Worm (Caenorhabditis elegans) whole organism, L3 larva: Measurements from ENCODE around the gene C14E2.1.
A peak's percentile ranks its signal among the peaks of the same experiment; 100 is the strongest.

Experiments
- ZK546.5 ChIP-seq: sonication (generic microtip); optimal IDR thresholded peaks from 2 replicates; lab custom pipeline; 2017; ENCODE audit warnings: missing biosample characterization, missing genetic modification characterization
- aly-2 ChIP-seq: fragments of 150-350 bp; optimal IDR thresholded peaks from 2 replicates; lab custom pipeline; 2014; ENCODE audit warnings: missing biosample characterization, missing genetic modification characterization
- ceh-16 ChIP-seq: sonication (generic microtip); optimal IDR thresholded peaks from 2 replicates; lab custom pipeline; 2017; ENCODE audit warnings: missing biosample characterization, missing genetic modification characterization
- ceh-28 ChIP-seq: fragments of 150-350 bp; optimal IDR thresholded peaks from 2 replicates; lab custom pipeline; 2014; ENCODE audit warnings: missing biosample characterization, missing genetic modification reagents, missing genetic modification characterization
- ceh-9 ChIP-seq: sonication (generic microtip); optimal IDR thresholded peaks from 2 replicates; lab custom pipeline; 2018; ENCODE audit warnings: missing biosample characterization, missing genetic modification characterization
- daf-12 ChIP-seq: fragments of 150-350 bp; optimal IDR thresholded peaks from 2 replicates; lab custom pipeline; 2014; ENCODE audit warnings: missing biosample characterization, missing genetic modification reagents, missing genetic modification characterization
- egl-27 ChIP-seq: sonication (generic microtip); optimal IDR thresholded peaks from 4 replicates; lab custom pipeline; 2017; ENCODE audit warnings: missing biosample characterization, missing genetic modification reagents, missing genetic modification characterization
- egl-5 ChIP-seq: fragments of 150-350 bp; optimal IDR thresholded peaks from 2 replicates; lab custom pipeline; 2017; ENCODE audit warnings: missing biosample characterization, missing genetic modification reagents, missing genetic modification characterization, inconsistent platforms
- elt-1 ChIP-seq: fragments of 150-350 bp; optimal IDR thresholded peaks from 2 replicates; lab custom pipeline; 2014; ENCODE audit warnings: missing biosample characterization, missing genetic modification characterization
- elt-2 ChIP-seq: sonication (generic microtip); optimal IDR thresholded peaks from 2 replicates; lab custom pipeline; 2016; ENCODE audit warnings: missing genetic modification reagents, mild to moderate bottlenecking, missing genetic modification characterization, missing compliant biosample characterization
- eor-1 ChIP-seq, 2 experiments: fragments of 150-350 bp; optimal IDR thresholded peaks; 2 replicates each; lab custom pipeline; 2014 to 2018; ENCODE audit warnings: missing biosample characterization in 2 of 2, missing genetic modification characterization in 2 of 2
- fkh-10 ChIP-seq: sonication (generic microtip); optimal IDR thresholded peaks from 2 replicates; lab custom pipeline; 2017; ENCODE audit warnings: missing biosample characterization, missing genetic modification reagents, missing genetic modification characterization
- fkh-2 ChIP-seq: fragments of 150-350 bp; optimal IDR thresholded peaks from 2 replicates; lab custom pipeline; 2014; ENCODE audit warnings: missing biosample characterization, missing genetic modification reagents, missing genetic modification characterization
- fos-1 ChIP-seq: fragments of 150-350 bp; optimal IDR thresholded peaks from 2 replicates; lab custom pipeline; 2014; ENCODE audit warnings: missing biosample characterization, missing genetic modification characterization
- hmg-11 ChIP-seq: sonication (generic microtip); optimal IDR thresholded peaks from 2 replicates; lab custom pipeline; 2016; ENCODE audit warnings: missing genetic modification characterization, missing compliant biosample characterization
- jun-1 ChIP-seq: fragments of 150-350 bp; optimal IDR thresholded peaks from 2 replicates; lab custom pipeline; 2014; ENCODE audit warnings: missing biosample characterization, missing genetic modification reagents, missing genetic modification characterization
- lin-15B ChIP-seq: fragments of 150-350 bp; optimal IDR thresholded peaks from 2 replicates; lab custom pipeline; 2014; ENCODE audit warnings: missing biosample characterization, missing genetic modification characterization
- lin-39 ChIP-seq: fragments of 150-350 bp; optimal IDR thresholded peaks from 2 replicates; lab custom pipeline; 2018; ENCODE audit warnings: missing biosample characterization, missing genetic modification reagents, missing genetic modification characterization
- lsy-12 ChIP-seq: sonication (generic microtip); optimal IDR thresholded peaks from 2 replicates; lab custom pipeline; 2016; ENCODE audit warnings: mild to moderate bottlenecking, missing genetic modification characterization, missing compliant biosample characterization
- mdl-1 ChIP-seq: fragments of 150-350 bp; optimal IDR thresholded peaks from 2 replicates; lab custom pipeline; 2014; ENCODE audit warnings: missing biosample characterization, missing genetic modification characterization
- mml-1 ChIP-seq: fragments of 150-350 bp; sonication (generic microtip); optimal IDR thresholded peaks from 3 replicates; lab custom pipeline; 2014; ENCODE audit warnings: missing biosample characterization, missing genetic modification characterization
- nfya-1 ChIP-seq: sonication (generic microtip); optimal IDR thresholded peaks from 2 replicates; lab custom pipeline; 2017; ENCODE audit warnings: missing genetic modification characterization, mild to moderate bottlenecking, missing compliant biosample characterization, antibody characterized with exemption, moderate library complexity; ENCODE audit not compliant: insufficient read depth
- nhr-11 ChIP-seq: fragments of 150-350 bp; optimal IDR thresholded peaks from 2 replicates; lab custom pipeline; 2014; ENCODE audit warnings: missing biosample characterization, missing genetic modification characterization
- nhr-12 ChIP-seq: fragments of 150-350 bp; optimal IDR thresholded peaks from 2 replicates; lab custom pipeline; 2014; ENCODE audit warnings: missing biosample characterization, missing genetic modification characterization
- nhr-23 ChIP-seq: fragments of 150-350 bp; optimal IDR thresholded peaks from 2 replicates; lab custom pipeline; 2014; ENCODE audit warnings: missing biosample characterization, missing genetic modification reagents, missing genetic modification characterization
- nhr-237 ChIP-seq: fragments of 150-350 bp; optimal IDR thresholded peaks from 2 replicates; lab custom pipeline; 2014; ENCODE audit warnings: missing biosample characterization, missing genetic modification characterization
- nhr-28 ChIP-seq: fragments of 150-350 bp; optimal IDR thresholded peaks from 2 replicates; lab custom pipeline; 2014; ENCODE audit warnings: missing biosample characterization, missing genetic modification characterization
- nhr-43 ChIP-seq: sonication (generic microtip); optimal IDR thresholded peaks from 2 replicates; lab custom pipeline; 2016; ENCODE audit warnings: mild to moderate bottlenecking, missing genetic modification characterization, missing compliant biosample characterization; ENCODE audit not compliant: poor library complexity, severe bottlenecking
- nhr-67 ChIP-seq: fragments of 150-350 bp; optimal IDR thresholded peaks from 2 replicates; lab custom pipeline; 2014; ENCODE audit warnings: missing biosample characterization, missing genetic modification characterization
- nhr-76 ChIP-seq: fragments of 150-350 bp; sonication (generic microtip); optimal IDR thresholded peaks from 5 replicates; lab custom pipeline; 2014; ENCODE audit warnings: missing biosample characterization, missing genetic modification characterization
- nhr-77 ChIP-seq: fragments of 150-350 bp; optimal IDR thresholded peaks from 2 replicates; lab custom pipeline; 2014; ENCODE audit warnings: missing biosample characterization, missing genetic modification characterization
- pha-4 ChIP-seq: fragments of 150-350 bp; optimal IDR thresholded peaks from 2 replicates; lab custom pipeline; 2014; ENCODE audit warnings: missing biosample characterization, missing genetic modification reagents, missing genetic modification characterization
- sea-2 ChIP-seq: fragments of 150-350 bp; sonication (generic microtip); optimal IDR thresholded peaks from 4 replicates; lab custom pipeline; 2014; ENCODE audit warnings: missing biosample characterization, missing genetic modification reagents, missing genetic modification characterization
- skn-1 ChIP-seq: fragments of 150-350 bp; optimal IDR thresholded peaks from 2 replicates; lab custom pipeline; 2014; ENCODE audit warnings: missing biosample characterization, missing genetic modification characterization
- snpc-4 ChIP-seq: fragments of 150-350 bp; optimal IDR thresholded peaks from 2 replicates; lab custom pipeline; 2014; ENCODE audit warnings: missing biosample characterization, missing genetic modification characterization
- tbx-2 ChIP-seq: sonication (generic microtip); optimal IDR thresholded peaks from 2 replicates; lab custom pipeline; 2016; ENCODE audit warnings: mild to moderate bottlenecking, missing genetic modification characterization, missing compliant biosample characterization
- unc-62 ChIP-seq: fragments of 150-350 bp; sonication (generic microtip); optimal IDR thresholded peaks from 4 replicates; lab custom pipeline; 2014; ENCODE audit warnings: missing biosample characterization, missing genetic modification reagents, missing genetic modification characterization
- zag-1 ChIP-seq: fragments of 150-350 bp; optimal IDR thresholded peaks from 2 replicates; lab custom pipeline; 2014; ENCODE audit warnings: missing biosample characterization, missing genetic modification characterization
- ztf-11 ChIP-seq: fragments of 150-350 bp; optimal IDR thresholded peaks from 2 replicates; lab custom pipeline; 2014; ENCODE audit warnings: missing biosample characterization, missing genetic modification characterization
- ztf-4 ChIP-seq: fragments of 150-350 bp; optimal IDR thresholded peaks from 2 replicates; lab custom pipeline; 2014; ENCODE audit warnings: missing biosample characterization, missing genetic modification characterization

The C14E2.1 gene

DNA sequence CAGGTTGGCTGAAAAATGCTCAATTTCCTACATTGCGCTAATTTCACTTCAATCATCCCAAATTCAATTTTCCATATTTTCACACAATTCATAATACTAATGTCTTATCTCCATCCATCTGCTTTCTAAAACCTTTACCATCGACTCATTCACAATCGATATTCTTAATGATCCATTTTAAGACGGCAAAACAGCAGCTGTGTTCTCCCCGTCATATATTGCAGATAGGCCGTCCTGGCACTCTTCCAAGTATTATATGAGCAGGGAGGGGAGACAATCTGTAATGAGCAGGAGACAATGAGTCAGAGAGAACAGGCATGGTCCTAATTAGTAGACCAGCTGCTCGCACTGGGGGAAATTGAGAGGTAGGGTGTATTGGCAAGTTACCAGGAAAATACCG is 31.5 kb downstream of the C14E2.1 start:
- TF ChIP-seq elt-1 (tag; lab: Kevin White, UChicago) (no peak), ZK546.5 (tag; lab: Kevin White, UChicago) (no peak), zag-1 (no peak), skn-1 (tag; lab: Kevin White, UChicago) (no peak), unc-62 (GFP tag; lab: Kevin White, UChicago) (no peak)

DNA sequence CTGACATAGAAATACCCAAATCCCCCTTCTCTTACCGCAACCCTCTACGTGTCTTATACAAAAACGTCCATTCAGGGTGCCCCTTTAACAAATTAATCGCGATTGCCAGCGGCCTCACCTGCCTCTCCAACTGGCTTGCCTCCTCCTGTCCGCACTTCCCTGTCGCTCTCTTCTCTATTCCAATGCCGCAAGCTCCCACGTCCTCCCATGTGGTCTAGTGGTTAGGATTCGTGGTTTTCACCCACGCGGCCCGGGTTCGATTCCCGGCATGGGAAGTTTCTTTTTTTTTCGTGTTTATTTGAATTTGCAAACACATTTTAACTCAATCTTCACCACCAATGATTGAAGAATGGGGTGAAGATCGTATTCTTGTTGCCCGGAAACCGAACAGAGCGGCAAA is 32.4 kb downstream of the C14E2.1 start:
- TF ChIP-seq ztf-11 (tag; lab: Kevin White, UChicago) (no peak), lin-15B (no peak), fos-1 (tag; lab: Kevin White, UChicago) (no peak), lin-39 (no peak), nhr-76 (no peak), elt-1 (tag; lab: Kevin White, UChicago) (no peak), pha-4 (tag; lab: Kevin White, UChicago) (peak; percentile 37), fkh-10 (GFP tag; lab: Kevin White, UChicago) (no peak), ceh-28 (tag; lab: Kevin White, UChicago) (peak; percentile 33), nhr-43 (tag; lab: Kevin White, UChicago) (peak; percentile 67), ceh-16 (tag; lab: Kevin White, UChicago) (no peak), elt-2 (tag; lab: Kevin White, UChicago) (peak; percentile 16), snpc-4 (tag; lab: Kevin White, UChicago) (no peak), nhr-237 (tag; lab: Kevin White, UChicago) (no peak), lsy-12 (tag; lab: Kevin White, UChicago) (peak; percentile 68), tbx-2 (tag; lab: Kevin White, UChicago) (peak; percentile 61), nfya-1 (tag; lab: Kevin White, UChicago) (peak; percentile 36), nhr-11 (tag; lab: Kevin White, UChicago) (no peak), unc-62 (GFP tag; lab: Kevin White, UChicago) (no peak), daf-12 (tag; lab: Kevin White, UChicago) (no peak), nhr-23 (peak; percentile 6), jun-1 (tag; lab: Kevin White, UChicago) (peak; percentile 3), nhr-77 (tag; lab: Kevin White, UChicago) (no peak), hmg-11 (tag; lab: Kevin White, UChicago) (peak; percentile 61), mml-1 (no peak)

DNA sequence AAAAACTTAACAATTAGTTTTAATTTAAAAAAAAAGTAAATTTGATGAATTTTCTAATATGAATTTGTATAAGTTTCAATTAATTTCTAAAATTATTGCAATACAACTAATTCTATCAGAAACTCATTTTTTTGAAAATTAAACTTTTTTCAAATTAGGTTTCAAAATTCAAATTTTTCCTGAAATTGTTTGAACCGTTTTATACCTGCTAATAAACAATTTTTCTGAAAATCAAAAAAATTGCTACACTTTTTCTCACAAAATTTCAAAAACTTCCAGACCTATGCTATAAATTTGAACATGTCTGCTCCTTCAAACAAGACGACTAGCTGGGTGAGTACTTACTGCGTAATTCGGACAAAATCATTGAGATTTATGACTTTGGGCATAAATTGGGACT is 34.2 kb downstream of the C14E2.1 start, which contains the start of gene T26C11.8:
Gene T26C11.8, plus strand, starts transcription at position 301 of the 400 bp plus-strand sequence.
- TF ChIP-seq zag-1, result no peak
- TF ChIP-seq mdl-1 (tag; lab: Kevin White, UChicago), result no peak
- TF ChIP-seq nfya-1 (tag; lab: Kevin White, UChicago), result no peak
- TF ChIP-seq ztf-4 (tag; lab: Kevin White, UChicago), result no peak
- TF ChIP-seq fkh-2 (tag; lab: Kevin White, UChicago), result no peak
- no peak for TF ChIP-seq nhr-11 (tag; lab: Kevin White, UChicago)
- no peak for TF ChIP-seq egl-5 (tag; lab: Kevin White, UChicago)
- no peak for TF ChIP-seq ztf-11 (tag; lab: Kevin White, UChicago)
- TF ChIP-seq nhr-23, result no peak
- no peak for TF ChIP-seq ceh-16 (tag; lab: Kevin White, UChicago)
- no peak for TF ChIP-seq sea-2
- TF ChIP-seq snpc-4 (tag; lab: Kevin White, UChicago), result no peak
- no peak for TF ChIP-seq daf-12 (tag; lab: Kevin White, UChicago)
- TF ChIP-seq tbx-2 (tag; lab: Kevin White, UChicago), result no peak
- no peak for TF ChIP-seq aly-2 (tag; lab: Kevin White, UChicago)
- TF ChIP-seq ceh-9, result no peak
- TF ChIP-seq nhr-12 (tag; lab: Kevin White, UChicago), result no peak
- TF ChIP-seq lsy-12 (tag; lab: Kevin White, UChicago), result no peak

DNA sequence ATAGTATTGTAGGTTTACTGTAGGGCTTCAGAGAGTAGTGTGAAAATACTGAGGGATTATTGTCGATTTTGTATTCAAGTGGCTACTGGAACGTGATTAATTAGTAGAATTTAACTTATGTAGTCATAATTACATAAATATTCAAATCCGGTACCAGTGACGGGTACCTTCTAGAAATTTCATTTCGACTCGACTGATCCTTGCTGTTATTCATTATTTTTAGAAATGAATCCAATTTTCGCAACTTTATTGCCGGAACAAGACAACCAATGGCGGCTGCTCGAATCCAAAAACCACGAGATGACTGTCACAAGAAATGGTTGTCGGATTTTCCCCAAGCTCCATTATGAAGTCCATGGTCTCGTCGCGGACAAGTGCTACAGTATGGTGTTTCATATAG is 38.7 kb downstream of the C14E2.1 start, which contains the start of gene tbx-41:
Gene tbx-41, plus strand, starts transcription at position 301 of the 400 bp plus-strand sequence.
- TF ChIP-seq nhr-67 (tag; lab: Kevin White, UChicago) (no peak), nhr-28 (no peak), daf-12 (tag; lab: Kevin White, UChicago) (no peak), fkh-2 (tag; lab: Kevin White, UChicago) (no peak), nhr-76 (no peak), nhr-237 (tag; lab: Kevin White, UChicago) (no peak), eor-1 (tag; optimal IDR thresholded peaks at IDR 0.05; lab: Kevin White, UChicago) (no peak), nhr-12 (tag; lab: Kevin White, UChicago) (no peak), lin-15B (no peak), elt-2 (tag; lab: Kevin White, UChicago) (no peak), elt-1 (tag; lab: Kevin White, UChicago) (no peak), nfya-1 (tag; lab: Kevin White, UChicago) (no peak), aly-2 (tag; lab: Kevin White, UChicago) (no peak), ztf-4 (tag; lab: Kevin White, UChicago) (no peak), lin-39 (no peak), egl-27 (tag; lab: Kevin White, UChicago) (no peak), zag-1 (no peak), nhr-43 (tag; lab: Kevin White, UChicago) (no peak)
